Worm (Caenorhabditis elegans) whole organism, L2 larva: ENCODE data around the gene srh-213.

Source experiments
- C34F6.9 ChIP-seq: fragments of 150-350 bp; optimal IDR thresholded peaks from 2 replicates; lab custom pipeline; 2014; ENCODE audit warnings: missing biosample characterization, missing genetic modification characterization
- R02D3.7 ChIP-seq: fragments of 150-350 bp; optimal IDR thresholded peaks from 2 replicates; lab custom pipeline; 2014; ENCODE audit warnings: missing biosample characterization, missing genetic modification characterization
- aly-2 ChIP-seq: fragments of 150-350 bp; optimal IDR thresholded peaks from 2 replicates; lab custom pipeline; 2014; ENCODE audit warnings: missing biosample characterization, missing genetic modification characterization
- egl-27 ChIP-seq: sonication (generic microtip); optimal IDR thresholded peaks from 3 replicates; lab custom pipeline; 2017; ENCODE audit warnings: missing biosample characterization, missing genetic modification reagents, missing genetic modification characterization
- elt-1 ChIP-seq: fragments of 150-350 bp; optimal IDR thresholded peaks from 2 replicates; lab custom pipeline; 2014; ENCODE audit warnings: missing biosample characterization, missing genetic modification characterization
- lsy-2 ChIP-seq, 2 experiments: fragments of 150-350 bp in 1 of 2; sonication (generic microtip) in 1 of 2; optimal IDR thresholded peaks; 2 replicates each; lab custom pipeline; 2014 to 2017; ENCODE audit warnings: missing biosample characterization in 2 of 2, missing genetic modification characterization in 2 of 2
- mdl-1 ChIP-seq, 2 experiments: fragments of 150-350 bp in 1 of 2; sonication (generic microtip) in 1 of 2; optimal IDR thresholded peaks; 2 replicates each; lab custom pipeline; 2017; ENCODE audit warnings: missing biosample characterization in 2 of 2, missing genetic modification characterization in 2 of 2
- nhr-23 ChIP-seq: fragments of 150-350 bp; optimal IDR thresholded peaks from 2 replicates; lab custom pipeline; 2014; ENCODE audit warnings: missing biosample characterization, missing genetic modification reagents, missing genetic modification characterization
- skn-1 ChIP-seq: sonication (generic microtip); optimal IDR thresholded peaks from 2 replicates; lab custom pipeline; 2017; ENCODE audit warnings: missing biosample characterization, missing genetic modification characterization
- ztf-11 ChIP-seq: sonication (generic microtip); optimal IDR thresholded peaks from 2 replicates; lab custom pipeline; 2017; ENCODE audit warnings: missing biosample characterization, missing genetic modification characterization

DNA sequence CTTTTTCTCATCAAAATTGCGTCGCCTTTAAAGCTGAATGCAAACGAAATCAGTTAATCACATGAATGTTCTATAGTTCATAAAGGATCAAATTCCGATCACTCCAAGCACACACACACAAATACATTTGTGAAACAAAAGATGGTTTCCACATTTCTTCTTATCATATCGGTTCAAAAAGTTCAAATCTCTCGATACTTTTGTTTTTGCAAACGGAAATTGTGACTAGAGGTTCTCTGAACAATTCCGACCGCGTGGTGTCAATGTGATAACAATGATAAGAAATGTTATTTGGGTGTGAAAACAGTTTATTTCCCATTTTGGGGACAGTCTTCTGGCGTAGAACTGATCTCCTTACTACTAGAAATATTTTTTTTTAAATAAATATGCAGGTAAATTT lies 22.0 kb upstream of the srh-213 start:
- TF ChIP-seq mdl-1 (tag; optimal IDR thresholded peaks at IDR 0.05; lab: Kevin White, UChicago) (no peak), aly-2 (tag; lab: Kevin White, UChicago) (no peak), R02D3.7 (tag; lab: Kevin White, UChicago) (no peak), elt-1 (no peak), C34F6.9 (tag; lab: Kevin White, UChicago) (no peak), nhr-23 (tag; lab: Kevin White, UChicago) (no peak), ztf-11 (no peak), lsy-2 (tag; optimal IDR thresholded peaks at IDR 0.05; lab: Kevin White, UChicago) (no peak), skn-1 (tag; lab: Kevin White, UChicago) (no peak), egl-27 (tag; lab: Kevin White, UChicago) (no peak)
